Worm (Caenorhabditis elegans): ENCODE results near the gene ZC190.2.

DNA sequence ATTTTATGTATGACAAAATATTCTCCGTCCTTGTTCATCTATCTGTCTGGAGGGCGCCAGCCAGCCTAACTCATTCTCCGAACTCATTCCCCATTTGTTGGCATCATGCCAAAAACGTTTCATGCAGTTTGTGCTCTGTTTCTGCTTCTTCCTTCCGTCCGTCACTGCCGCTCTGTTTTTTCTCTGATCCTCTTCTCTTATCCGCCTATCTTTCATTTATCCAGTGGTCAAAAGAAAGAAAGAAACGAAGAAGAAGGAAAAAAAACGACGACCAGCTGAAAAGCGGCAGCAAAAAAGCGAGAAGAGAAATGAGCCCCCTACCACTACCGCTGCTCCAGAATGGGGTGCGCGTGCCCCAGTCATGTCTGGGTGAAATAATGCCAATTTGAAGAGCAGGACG, 18.1 kb upstream of the ZC190.2 start:
- TF ChIP-seq dve-1 (tag; optimal IDR thresholded peaks at IDR 0.05) (no peak), ceh-6 (GFP tag; optimal IDR thresholded peaks at IDR 0.05) (no peak), unc-86 (tag; optimal IDR thresholded peaks at IDR 0.05) (no peak), ceh-24 (tag; optimal IDR thresholded peaks at IDR 0.05) (no peak), hlh-13 (GFP tag; optimal IDR thresholded peaks at IDR 0.05) (no peak), odd-2 (tag; optimal IDR thresholded peaks at IDR 0.05) (no peak), fkh-10 (GFP tag; optimal IDR thresholded peaks at IDR 0.05) (no peak), ama-1 (optimal IDR thresholded peaks at IDR 0.05) (no peak)
